Worm (Caenorhabditis elegans): Measurements from ENCODE around the gene C33E10.1.
"Not testable (repeated sequence)": the region's sequence is repeated elsewhere in the genome, so short reads cannot be mapped to it uniquely, and the experiment has no call there.

C33E10.1 gene

DNA sequence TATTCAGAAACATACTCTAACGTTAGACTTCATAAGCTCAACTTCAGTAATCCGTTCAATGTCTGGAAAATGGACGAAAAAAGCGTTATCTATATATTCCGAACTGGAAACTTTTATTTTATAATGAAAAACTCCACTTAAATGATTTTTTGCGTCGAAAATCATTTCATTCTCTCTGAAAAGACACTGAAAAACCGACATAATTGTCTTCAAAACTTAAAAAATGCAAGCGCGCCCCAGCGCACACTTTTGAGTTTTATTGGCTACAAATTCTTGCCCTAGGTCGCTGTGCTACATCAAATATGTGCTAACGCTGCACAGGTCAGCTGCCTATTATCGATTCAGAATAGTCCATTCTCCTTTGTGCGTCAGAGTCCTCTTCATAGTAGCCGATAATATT lies at the start of gene C33E10.1:
Gene C33E10.1 (plus strand): TSS at position 301 of the 400 bp plus-strand sequence.
- not testable (repeated sequence) for TF ChIP-seq fax-1, odd-2, pha-4 (tag; optimal IDR thresholded peaks at IDR 0.05)

DNA sequence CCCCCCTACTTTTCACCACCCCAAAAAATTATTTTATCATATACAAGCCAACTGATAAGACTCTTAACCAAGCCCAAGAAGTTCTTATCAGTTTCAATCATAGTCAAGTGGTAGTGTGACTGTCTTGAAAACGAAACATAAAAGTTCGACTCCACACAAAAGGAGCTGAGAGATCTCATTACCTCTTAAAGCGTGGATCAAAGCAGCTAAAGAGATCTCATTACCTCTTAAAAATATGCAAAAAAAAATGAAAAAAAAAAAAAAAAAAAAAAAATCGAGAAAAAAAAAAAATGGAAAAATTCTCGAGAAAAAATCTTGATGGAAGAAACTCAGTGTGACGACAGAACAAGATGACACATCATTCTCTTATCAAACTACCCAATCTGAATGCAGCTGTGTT lies 49.3 kb upstream of the C33E10.1 start:
- peak; percentile 21 for TF ChIP-seq elt-2 (tag; optimal IDR thresholded peaks at IDR 0.05)

DNA sequence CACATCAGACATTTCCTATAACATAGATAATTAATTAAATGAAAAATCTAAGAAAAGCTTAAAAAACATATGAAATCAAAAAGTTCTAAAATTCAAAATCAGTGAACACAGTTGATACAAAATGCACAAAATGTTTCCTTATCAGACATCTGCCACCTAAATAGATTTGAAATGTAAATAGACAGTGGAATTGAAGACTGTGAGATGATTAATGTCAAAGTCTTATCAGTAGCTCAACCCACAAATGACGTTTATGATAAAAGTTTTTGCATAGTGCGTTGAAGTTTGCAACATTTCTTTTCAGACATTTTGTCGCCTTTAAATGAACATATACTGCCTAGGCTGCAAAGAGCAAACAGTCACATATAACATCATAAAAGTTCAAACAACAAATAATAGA lies 48.3 kb upstream of the C33E10.1 start, which contains the start of gene Y40C7B.4:
Gene Y40C7B.4 (minus strand): TSS at position 19 of the 400 bp plus-strand sequence.
- TF ChIP-seq C08G9.2 (tag; optimal IDR thresholded peaks at IDR 0.05), result no peak
- peak; percentile 75 for TF ChIP-seq elt-2 (tag; optimal IDR thresholded peaks at IDR 0.05)
- TF ChIP-seq che-1 (tag; optimal IDR thresholded peaks at IDR 0.05), result no peak
- TF ChIP-seq syd-9 (tag; optimal IDR thresholded peaks at IDR 0.05), result no peak
- TF ChIP-seq ceh-18 (tag; optimal IDR thresholded peaks at IDR 0.05), result no peak

DNA sequence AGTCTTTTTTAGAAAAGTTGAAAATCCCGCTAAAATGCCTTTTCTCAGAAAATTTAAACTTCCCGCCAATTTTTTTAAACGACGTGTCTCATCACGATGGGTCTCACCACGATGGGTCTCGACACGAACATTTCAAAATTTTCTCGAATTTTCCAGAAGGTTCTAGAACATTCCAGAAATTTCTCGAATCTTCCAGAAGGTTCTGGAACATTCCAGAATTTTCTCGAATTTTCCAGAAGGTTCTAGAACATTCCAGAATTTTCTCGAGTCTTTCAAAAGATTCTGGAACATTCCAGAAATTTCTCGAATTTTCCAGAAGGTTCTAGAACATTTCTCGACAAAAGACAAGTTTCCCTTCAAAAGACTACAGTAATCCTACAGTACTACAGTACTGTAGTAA lies 16.6 kb upstream of the C33E10.1 start:
- TF ChIP-seq madf-2 (tag; optimal IDR thresholded peaks at IDR 0.05) (no peak), hlh-30 (tag; optimal IDR thresholded peaks at IDR 0.05; ENCODE audit: insufficient read depth) (no peak), dmd-4 (tag; optimal IDR thresholded peaks at IDR 0.05; ENCODE audit: borderline replicate concordance) (no peak), ztf-16 (tag; optimal IDR thresholded peaks at IDR 0.05) (no peak), ama-1 (optimal IDR thresholded peaks at IDR 0.05) (no peak), ceh-30 (tag; optimal IDR thresholded peaks at IDR 0.05) (no peak), elt-4 (tag; optimal IDR thresholded peaks at IDR 0.05) (no peak), K02D7.2 (tag; optimal IDR thresholded peaks at IDR 0.05) (no peak), hlh-13 (GFP tag; optimal IDR thresholded peaks at IDR 0.05) (no peak)

DNA sequence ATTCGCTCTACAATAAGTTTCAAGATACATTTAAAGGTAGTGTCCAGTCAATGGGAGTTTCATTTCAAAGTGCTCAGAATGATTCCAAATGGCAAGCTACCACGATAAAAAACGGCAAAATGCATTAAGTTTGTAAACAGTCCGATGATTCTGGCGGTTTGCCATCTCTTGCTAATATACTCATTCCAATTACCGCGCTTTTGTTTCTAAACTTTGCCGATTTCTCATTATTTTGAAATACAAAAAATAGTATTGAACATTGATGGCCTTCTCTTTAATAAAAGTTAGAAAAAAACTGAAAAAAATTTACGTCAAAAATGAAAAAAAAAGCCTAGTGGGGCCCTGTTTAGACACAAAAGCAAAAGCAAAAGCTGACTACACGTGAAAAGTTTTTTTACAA lies 11.0 kb upstream of the C33E10.1 start:
- TF ChIP-seq ceh-2 (tag; optimal IDR thresholded peaks at IDR 0.05), result no peak
- TF ChIP-seq sox-4 (tag; optimal IDR thresholded peaks at IDR 0.05), result no peak
- TF ChIP-seq pax-1 (tag; optimal IDR thresholded peaks at IDR 0.05), result no peak
- no peak for TF ChIP-seq hlh-30 (tag; optimal IDR thresholded peaks at IDR 0.05; ENCODE audit: insufficient read depth)

DNA sequence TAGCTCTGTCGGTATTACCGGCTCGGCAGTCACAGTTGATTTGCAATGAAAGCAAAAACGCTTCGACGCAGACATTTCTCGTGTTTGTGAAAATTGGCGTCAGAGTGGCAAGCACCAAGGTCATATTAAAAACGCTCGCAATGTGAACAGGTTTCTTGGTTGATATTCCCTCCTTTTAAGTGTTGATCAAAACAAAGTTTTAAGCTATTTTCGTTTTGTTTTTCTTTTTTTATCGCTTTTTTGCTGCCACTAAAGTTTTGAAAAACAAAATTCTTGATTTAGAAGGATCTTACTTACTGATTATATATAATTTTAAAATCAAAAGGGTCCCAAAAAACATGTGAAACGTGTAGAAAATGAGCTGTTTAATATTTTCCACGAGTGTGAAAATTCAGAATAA lies 10.3 kb upstream of the C33E10.1 start, which contains the start of gene C33E10.8:
Gene C33E10.8 (minus strand): TSS at position 101 of the 400 bp plus-strand sequence.
- TF ChIP-seq odd-2 (tag; optimal IDR thresholded peaks at IDR 0.05) (no peak), rnt-1 (tag; optimal IDR thresholded peaks at IDR 0.05) (no peak), pax-1 (tag; optimal IDR thresholded peaks at IDR 0.05) (no peak), ceh-6 (GFP tag; optimal IDR thresholded peaks at IDR 0.05) (no peak), ceh-22 (tag; optimal IDR thresholded peaks at IDR 0.05) (no peak), ceh-2 (tag; optimal IDR thresholded peaks at IDR 0.05) (no peak), ahr-1 (tag; optimal IDR thresholded peaks at IDR 0.05) (no peak), fkh-10 (GFP tag; optimal IDR thresholded peaks at IDR 0.05) (no peak), hlh-15 (tag; optimal IDR thresholded peaks at IDR 0.05) (no peak), K02D7.2 (tag; optimal IDR thresholded peaks at IDR 0.05) (no peak)

DNA sequence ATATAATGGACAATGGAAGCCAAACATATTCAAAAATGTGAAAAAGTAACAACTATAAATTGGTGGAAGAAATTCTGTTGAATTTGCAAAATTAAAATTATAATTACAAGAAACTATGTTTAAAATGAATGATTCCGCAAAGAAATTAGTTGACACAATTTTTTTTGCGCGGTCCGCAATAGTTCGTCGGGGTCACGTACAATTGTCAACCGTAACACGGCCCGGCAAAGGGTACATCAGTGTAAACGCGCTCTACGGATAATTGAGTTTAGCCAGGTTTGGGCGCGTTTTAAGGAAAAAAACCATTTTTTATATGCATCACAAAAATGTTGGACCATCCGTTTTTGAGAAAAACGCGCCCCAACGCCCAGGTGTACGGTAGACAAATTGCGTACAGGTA lies 7.6 kb upstream of the C33E10.1 start:
- TF ChIP-seq unc-3 (GFP tag; conservative IDR thresholded peaks at IDR 0.05) (no peak), unc-3 (tag; optimal IDR thresholded peaks at IDR 0.05) (no peak), unc-86 (tag; optimal IDR thresholded peaks at IDR 0.05) (no peak), K02D7.2 (tag; optimal IDR thresholded peaks at IDR 0.05) (no peak), mec-3 (tag; optimal IDR thresholded peaks at IDR 0.05; ENCODE audit: borderline replicate concordance) (no peak), dmd-4 (tag; optimal IDR thresholded peaks at IDR 0.05; ENCODE audit: borderline replicate concordance) (no peak), syd-9 (tag; optimal IDR thresholded peaks at IDR 0.05) (no peak), K09A11.1 (tag; optimal IDR thresholded peaks at IDR 0.05; ENCODE audit: insufficient read depth) (no peak), pqm-1 (tag; optimal IDR thresholded peaks at IDR 0.05) (no peak), nhr-11 (tag; optimal IDR thresholded peaks at IDR 0.05) (no peak), C38D4.7 (GFP tag; optimal IDR thresholded peaks at IDR 0.05) (no peak), tbx-7 (tag; optimal IDR thresholded peaks at IDR 0.05) (no peak), C08G9.2 (tag; optimal IDR thresholded peaks at IDR 0.05) (no peak), fkh-10 (GFP tag; optimal IDR thresholded peaks at IDR 0.05) (no peak), F13H6.1 (tag; optimal IDR thresholded peaks at IDR 0.05) (no peak)
